Fruit fly (Drosophila melanogaster): ENCODE results near the gene Gnpnat.

Gnpnat gene

DNA sequence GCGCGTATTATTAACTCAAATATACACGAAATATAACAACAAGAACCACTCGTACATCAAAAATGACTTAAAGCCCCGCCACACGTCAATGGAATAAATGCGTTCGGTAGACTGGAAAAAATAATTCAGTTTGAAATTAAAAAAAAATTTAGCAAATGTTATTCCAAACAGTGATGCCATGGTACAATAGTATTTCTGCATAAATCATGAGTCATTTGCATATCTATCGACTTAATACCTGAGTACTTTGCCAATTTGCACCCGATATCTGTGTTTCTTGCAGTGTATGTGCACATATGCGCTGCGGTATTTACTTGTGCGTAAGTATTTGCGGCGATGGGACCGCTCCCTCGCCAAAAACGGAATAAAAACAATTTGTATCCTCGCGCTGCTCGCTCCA is 25.1 kb downstream of the Gnpnat start:
- TF ChIP-seq EcR (GFP tag; optimal IDR thresholded peaks at IDR 0.05): peak; percentile 51
- peak; percentile 77 for TF ChIP-seq fd96Ca (GFP tag; IDR thresholded peaks at IDR 0.05)
- TF ChIP-seq gl (tag; optimal IDR thresholded peaks at IDR 0.05): peak; percentile 52
- TF ChIP-seq rn (GFP tag; IDR thresholded peaks at IDR 0.05): peak; percentile 69
- peak; percentile 93 for TF ChIP-seq Snoo (tag; optimal IDR thresholded peaks at IDR 0.05)
- TF ChIP-seq CG8159 (tag; optimal IDR thresholded peaks at IDR 0.05): peak; percentile 85
- peak; percentile 36 for TF ChIP-seq CG13204 (GFP tag; optimal IDR thresholded peaks at IDR 0.05)
- no peak for TF ChIP-seq CG10348 (GFP tag; IDR thresholded peaks at IDR 0.05)
- peak; percentile 72 for TF ChIP-seq CG34367 (tag; optimal IDR thresholded peaks at IDR 0.05)
- peak; percentile 93 for TF ChIP-seq Pif1A (GFP tag; optimal IDR thresholded peaks at IDR 0.05)
- TF ChIP-seq D1 (tag; optimal IDR thresholded peaks at IDR 0.05): peak; percentile 46
- peak; percentile 75 for TF ChIP-seq CG9948 (tag; optimal IDR thresholded peaks at IDR 0.05)
- TF ChIP-seq CG8301 (tag; optimal IDR thresholded peaks at IDR 0.05): peak; percentile 70
- TF ChIP-seq CG15710 (tag; optimal IDR thresholded peaks at IDR 0.05): peak; percentile 83
- peak; percentile 56 for TF ChIP-seq CG12605 (GFP tag; IDR thresholded peaks at IDR 0.05)
- TF ChIP-seq Pif1B (GFP tag; optimal IDR thresholded peaks at IDR 0.05): peak; percentile 74
- peak; percentile 85 for TF ChIP-seq CG4496 (GFP tag; IDR thresholded peaks at IDR 0.05)
- TF ChIP-seq CG32121 (GFP tag; IDR thresholded peaks at IDR 0.05): peak; percentile 58
- TF ChIP-seq Ets98B (GFP tag; IDR thresholded peaks at IDR 0.05): peak; percentile 72
- peak; percentile 71 for TF ChIP-seq CG14655 (GFP tag; optimal IDR thresholded peaks at IDR 0.05)
- peak; percentile 81 for TF ChIP-seq CG17806 (tag; optimal IDR thresholded peaks at IDR 0.05)

DNA sequence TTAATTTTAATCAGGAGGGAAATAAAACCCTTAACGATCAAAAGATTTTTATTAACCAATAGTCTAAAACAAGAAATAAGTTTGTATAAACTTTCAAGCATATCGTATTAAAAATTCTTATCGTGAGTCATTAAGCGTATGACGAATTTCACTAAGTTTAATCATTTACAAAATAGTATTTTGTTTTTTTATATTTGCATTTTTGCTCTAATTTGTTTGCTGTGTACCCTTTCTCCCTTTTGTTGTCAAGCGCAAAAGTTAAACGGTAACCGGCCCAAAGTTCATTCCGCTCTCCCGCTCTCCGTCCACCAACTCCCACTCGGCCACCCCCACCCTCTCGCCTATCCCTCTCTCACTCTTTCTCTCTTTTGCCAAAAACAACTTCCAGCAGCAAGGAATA is 25.7 kb downstream of the Gnpnat start:
- TF ChIP-seq CG17806 (tag; optimal IDR thresholded peaks at IDR 0.05) (peak; percentile 22), Snoo (tag; optimal IDR thresholded peaks at IDR 0.05) (no peak), CG8159 (tag; optimal IDR thresholded peaks at IDR 0.05) (peak; percentile 43), CG32121 (GFP tag; IDR thresholded peaks at IDR 0.05) (no peak), CG14655 (GFP tag; optimal IDR thresholded peaks at IDR 0.05) (peak; percentile 29), Pif1A (GFP tag; optimal IDR thresholded peaks at IDR 0.05) (no peak)

DNA sequence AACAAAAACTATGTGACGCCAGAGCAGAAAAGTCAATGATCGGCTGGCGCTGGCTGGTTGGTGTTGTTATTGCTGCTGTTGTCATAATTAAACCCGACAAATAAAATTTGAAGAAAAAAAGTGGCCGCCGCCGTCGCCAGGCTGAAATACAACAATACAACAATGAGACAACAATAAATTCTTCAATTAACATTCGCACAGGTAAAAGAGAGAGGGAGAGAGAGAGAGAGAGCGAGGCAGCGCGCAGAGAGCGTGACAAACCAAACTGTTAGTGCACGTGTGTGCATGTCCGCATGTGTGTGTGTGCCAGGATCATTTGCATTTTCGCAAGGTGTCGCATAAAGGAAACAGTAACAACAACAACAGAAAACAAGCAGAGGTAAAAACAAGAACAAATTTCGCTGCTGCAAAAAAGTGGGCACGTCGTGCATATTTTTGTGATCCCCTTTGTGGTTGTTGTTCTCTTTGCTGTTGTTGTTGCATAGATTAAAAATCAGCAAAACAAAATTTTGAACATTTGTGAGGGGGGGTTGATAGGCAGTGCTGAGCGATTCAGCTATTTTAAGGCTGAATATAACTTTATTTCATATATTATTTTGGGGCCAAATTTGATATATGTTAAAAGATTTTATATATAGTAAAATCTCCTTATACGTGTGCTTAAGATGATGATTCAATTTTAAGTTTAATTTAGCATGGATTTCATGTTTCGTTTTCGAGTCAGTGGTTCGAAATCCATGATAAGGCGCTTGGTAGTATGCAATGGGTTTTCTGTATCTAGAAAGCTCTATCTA is 26.4 kb downstream of the Gnpnat start:
- TF ChIP-seq CG13204 (GFP tag; optimal IDR thresholded peaks at IDR 0.05) (peak; percentile 11), CG14655 (GFP tag; optimal IDR thresholded peaks at IDR 0.05) (no peak), Pif1A (GFP tag; optimal IDR thresholded peaks at IDR 0.05) (no peak), CG8301 (tag; optimal IDR thresholded peaks at IDR 0.05) (no peak), EcR (GFP tag; optimal IDR thresholded peaks at IDR 0.05) (peak; percentile 95), Snoo (tag; optimal IDR thresholded peaks at IDR 0.05) (no peak)

DNA sequence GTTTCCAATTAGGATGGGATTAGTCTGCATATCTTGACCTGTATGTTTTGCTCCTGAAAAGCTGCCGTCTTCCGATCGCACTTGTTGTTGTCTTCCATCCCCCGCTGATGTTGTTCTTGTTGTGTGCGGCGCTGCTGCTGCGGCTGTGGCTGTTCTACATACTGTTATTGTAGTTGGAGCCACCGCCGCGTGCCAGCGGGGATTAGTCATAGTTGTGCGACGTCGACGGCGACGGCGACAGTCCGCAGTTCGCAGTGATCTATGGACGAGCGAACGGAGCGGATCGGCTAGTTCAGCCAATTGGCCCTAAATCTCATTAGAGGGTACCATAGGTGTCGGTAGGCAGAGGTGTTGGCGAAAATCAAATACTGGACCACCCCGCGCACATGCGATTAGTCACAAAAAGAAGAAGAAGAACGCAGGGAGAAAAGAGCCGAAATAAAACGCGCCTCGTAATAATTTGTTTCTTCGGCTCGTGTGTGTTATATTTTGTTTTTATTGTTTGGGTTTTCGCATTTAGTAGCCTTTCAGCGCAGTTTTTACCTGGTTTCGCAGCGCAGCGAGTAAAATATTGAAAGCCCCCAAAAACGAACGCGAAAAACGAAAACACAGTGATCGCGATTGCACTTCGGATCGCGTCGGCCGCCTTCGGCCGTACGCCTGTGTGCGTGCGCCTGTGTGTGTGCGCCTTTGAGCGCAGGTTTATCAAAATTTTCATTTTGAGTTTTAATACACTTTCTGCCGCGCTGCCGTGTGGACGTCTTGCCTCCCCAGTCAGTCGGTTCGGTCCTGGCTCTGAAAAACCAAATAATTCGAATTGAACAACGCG is 27.4 kb downstream of the Gnpnat start, which contains the start of gene kay:
Gene kay, plus strand, starts transcription at position 729 of the 829 bp plus-strand sequence.
- TF ChIP-seq CG32121 (GFP tag; IDR thresholded peaks at IDR 0.05) (no peak), CG13204 (GFP tag; optimal IDR thresholded peaks at IDR 0.05) (peak; percentile 7), CG4496 (GFP tag; IDR thresholded peaks at IDR 0.05) (peak; percentile 42; the same call in 2 of the 3 replicates)

DNA sequence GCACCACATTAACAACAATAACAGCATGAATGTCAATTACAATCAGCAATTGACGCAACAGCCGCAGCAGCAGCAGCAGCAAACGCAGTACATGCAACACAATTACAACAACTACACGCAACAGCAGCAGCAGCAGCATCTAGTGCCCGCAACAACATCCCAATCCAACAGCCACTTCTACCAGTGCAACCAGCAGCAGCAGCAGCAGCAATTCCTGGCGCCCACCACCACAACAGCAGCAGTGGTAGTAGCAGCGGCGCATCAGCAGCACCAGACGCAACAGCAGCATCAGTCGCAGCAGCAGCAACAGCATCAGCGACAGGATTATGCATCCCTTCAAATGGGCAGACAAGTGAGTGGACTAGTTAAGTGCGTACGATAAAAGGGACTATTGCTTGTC is 29.2 kb downstream of the Gnpnat start:
- TF ChIP-seq CG34367 (tag; optimal IDR thresholded peaks at IDR 0.05) (no peak), CG4496 (GFP tag; IDR thresholded peaks at IDR 0.05) (no peak), D1 (tag; optimal IDR thresholded peaks at IDR 0.05) (no peak), CG10348 (GFP tag; IDR thresholded peaks at IDR 0.05) (no peak), gl (tag; optimal IDR thresholded peaks at IDR 0.05) (no peak), CG8159 (tag; optimal IDR thresholded peaks at IDR 0.05) (no peak), Pif1A (GFP tag; optimal IDR thresholded peaks at IDR 0.05) (no peak), CG17806 (tag; optimal IDR thresholded peaks at IDR 0.05) (no peak), CG13204 (GFP tag; optimal IDR thresholded peaks at IDR 0.05) (no peak), CG9948 (tag; optimal IDR thresholded peaks at IDR 0.05) (no peak), CG32121 (GFP tag; IDR thresholded peaks at IDR 0.05) (no peak), fd96Ca (GFP tag; IDR thresholded peaks at IDR 0.05) (no peak)

DNA sequence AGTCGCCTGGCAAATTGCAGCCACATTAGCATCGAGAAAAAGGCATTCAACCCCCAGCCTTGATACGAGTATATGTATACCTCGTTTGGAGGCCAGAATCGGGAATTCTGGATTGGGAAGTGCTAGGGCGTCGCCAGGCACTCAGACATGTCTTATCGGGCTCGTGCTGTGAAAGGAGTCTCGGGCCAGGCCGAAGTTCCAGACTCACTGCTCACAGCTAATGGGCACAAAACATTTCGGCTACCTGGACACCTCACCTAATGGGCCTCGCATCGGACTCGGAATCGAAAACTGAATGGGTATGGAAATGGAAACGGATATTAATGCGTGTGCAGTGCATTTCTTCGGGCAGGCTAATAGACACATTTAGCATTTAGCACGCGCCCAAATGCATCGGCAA is 32.9 kb downstream of the Gnpnat start:
- TF ChIP-seq Pif1A (GFP tag; optimal IDR thresholded peaks at IDR 0.05) (no peak), CG4496 (GFP tag; IDR thresholded peaks at IDR 0.05) (no peak), CG32121 (GFP tag; IDR thresholded peaks at IDR 0.05) (no peak), CG8159 (tag; optimal IDR thresholded peaks at IDR 0.05) (no peak), CG15710 (tag; optimal IDR thresholded peaks at IDR 0.05) (no peak), fd96Ca (GFP tag; IDR thresholded peaks at IDR 0.05) (no peak), D1 (tag; optimal IDR thresholded peaks at IDR 0.05) (no peak), CG9948 (tag; optimal IDR thresholded peaks at IDR 0.05) (no peak), CG34367 (tag; optimal IDR thresholded peaks at IDR 0.05) (no peak), CG17806 (tag; optimal IDR thresholded peaks at IDR 0.05) (no peak)
